Worm (Caenorhabditis elegans) whole organism, late embryonic: ENCODE measurements around the gene C43H6.6.

ENCODE experiments used
- C08G9.2 ChIP-seq: sonication (generic microtip); optimal IDR thresholded peaks from 2 replicates; lab custom pipeline; 2016; ENCODE audit warnings: mild to moderate bottlenecking, missing genetic modification characterization, moderate library complexity, missing compliant biosample characterization
- T23F11.4 ChIP-seq: fragments of 200-800 bp; sonication (Bioruptor generic); optimal IDR thresholded peaks from 2 replicates; lab custom pipeline; 2018; ENCODE audit warnings: mild to moderate bottlenecking, missing genetic modification characterization, missing compliant biosample characterization
- Y22D7AL.16 ChIP-seq: sonication (generic microtip); optimal IDR thresholded peaks from 2 replicates; lab custom pipeline; 2016; ENCODE audit warnings: missing genetic modification characterization, missing compliant biosample characterization
- ama-1 ChIP-seq: fragments of 150-350 bp; optimal IDR thresholded peaks from 2 replicates; lab custom pipeline; 2014
- ceh-18 ChIP-seq: sonication (generic microtip); optimal IDR thresholded peaks from 2 replicates; lab custom pipeline; 2016; ENCODE audit warnings: missing genetic modification characterization, missing compliant biosample characterization
- ceh-9 ChIP-seq: sonication (generic microtip); optimal IDR thresholded peaks from 2 replicates; lab custom pipeline; 2016; ENCODE audit warnings: mild to moderate bottlenecking, missing genetic modification characterization, inconsistent platforms, missing compliant biosample characterization
- dmd-4 ChIP-seq: sonication (generic microtip); optimal IDR thresholded peaks from 2 replicates; lab custom pipeline; 2016; ENCODE audit warnings: borderline replicate concordance, missing genetic modification characterization, missing compliant biosample characterization
- nfya-1 ChIP-seq: sonication (generic microtip); optimal IDR thresholded peaks from 2 replicates; lab custom pipeline; 2017; ENCODE audit warnings: missing genetic modification characterization, mild to moderate bottlenecking, missing compliant biosample characterization, antibody characterized with exemption, moderate library complexity
- nhr-11 ChIP-seq: fragments of 150-350 bp; optimal IDR thresholded peaks from 2 replicates; lab custom pipeline; 2014; ENCODE audit warnings: missing biosample characterization, missing genetic modification characterization
- pax-1 ChIP-seq: fragments of 150-350 bp; optimal IDR thresholded peaks from 2 replicates; lab custom pipeline; 2014; ENCODE audit warnings: missing biosample characterization, missing genetic modification characterization
- pqm-1 ChIP-seq: sonication (generic microtip); optimal IDR thresholded peaks from 2 replicates; lab custom pipeline; 2016; ENCODE audit warnings: missing genetic modification characterization, missing compliant biosample characterization
- rnt-1 ChIP-seq: sonication (generic microtip); optimal IDR thresholded peaks from 2 replicates; lab custom pipeline; 2016; ENCODE audit warnings: missing genetic modification characterization, missing compliant biosample characterization
- tbx-2 ChIP-seq: sonication (generic microtip); optimal IDR thresholded peaks from 2 replicates; lab custom pipeline; 2016; ENCODE audit warnings: missing genetic modification characterization, missing compliant biosample characterization
- unc-42 ChIP-seq: sonication (generic microtip); optimal IDR thresholded peaks from 2 replicates; lab custom pipeline; 2016; ENCODE audit warnings: missing genotype, missing genetic modification characterization, missing compliant biosample characterization

DNA sequence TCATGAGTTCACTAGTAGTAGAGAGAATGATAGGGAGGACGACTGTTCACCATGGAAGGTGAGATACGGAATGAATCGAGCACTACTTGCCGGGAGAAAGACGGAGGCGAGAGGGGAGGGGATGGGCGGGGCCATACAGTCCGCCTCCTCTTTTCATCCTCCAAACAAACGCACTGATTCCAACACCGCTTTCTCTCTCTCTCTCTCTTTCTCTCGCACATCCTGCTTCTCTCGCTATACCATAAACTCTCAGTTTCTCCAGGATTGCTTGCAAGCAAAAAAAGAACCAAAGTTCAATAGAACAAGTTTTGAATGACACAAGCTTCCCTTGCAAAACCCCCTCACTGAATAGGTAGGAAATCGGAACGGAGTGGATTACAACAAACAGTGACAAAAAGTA, 40.3 kb downstream of the C43H6.6 start:
- TF ChIP-seq dmd-4 (tag; lab: Kevin White, UChicago) (no peak), ceh-9 (tag; lab: Kevin White, UChicago) (no peak), unc-42 (tag; lab: Kevin White, UChicago) (no peak), pqm-1 (no peak), T23F11.4 (GFP tag; lab: Kevin White, UChicago) (no peak), tbx-2 (tag; lab: Kevin White, UChicago) (no peak), nhr-11 (tag; lab: Kevin White, UChicago) (no peak), pax-1 (tag; lab: Kevin White, UChicago) (no peak), rnt-1 (tag; lab: Kevin White, UChicago) (no peak), Y22D7AL.16 (no peak), ama-1 (lab: Kevin White, UChicago) (no peak), nfya-1 (tag; lab: Kevin White, UChicago) (no peak), C08G9.2 (no peak), ceh-18 (no peak)
